Worm (Caenorhabditis elegans) whole organism, L1 larva: ENCODE measurements around the gene sec-61.G.

Experiments
- C04F5.9 ChIP-seq: sonication (generic microtip); optimal IDR thresholded peaks from 2 replicates; lab custom pipeline; 2016; ENCODE audit warnings: missing genetic modification characterization, missing compliant biosample characterization
- Y116A8C.19 ChIP-seq: sonication (generic microtip); optimal IDR thresholded peaks from 2 replicates; lab custom pipeline; 2016; ENCODE audit warnings: missing compliant biosample characterization, missing genetic modification characterization, borderline replicate concordance
- aha-1 ChIP-seq: fragments of 150-350 bp; optimal IDR thresholded peaks from 2 replicates; lab custom pipeline; 2014; ENCODE audit warnings: missing biosample characterization, missing genetic modification characterization
- aly-2 ChIP-seq: fragments of 150-350 bp; optimal IDR thresholded peaks from 2 replicates; lab custom pipeline; 2014; ENCODE audit warnings: missing biosample characterization, missing genetic modification characterization
- blmp-1 ChIP-seq: fragments of 150-350 bp; optimal IDR thresholded peaks from 2 replicates; lab custom pipeline; 2014; ENCODE audit warnings: missing biosample characterization, missing genetic modification characterization
- ceh-82 ChIP-seq, 3 experiments: fragments of 150-350 bp in 1 of 3; sonication (generic microtip) in 2 of 3; optimal IDR thresholded peaks; 2 replicates each; lab custom pipeline; 2014 to 2017; ENCODE audit warnings: missing biosample characterization in 3 of 3, missing genetic modification characterization in 3 of 3
- dpl-1 ChIP-seq, 3 experiments: fragments of 150-350 bp in 2 of 3; sonication (generic microtip) in 1 of 3; optimal IDR thresholded peaks; 2 replicates each; lab custom pipeline; 2014 to 2017; ENCODE audit warnings: missing biosample characterization in 3 of 3, missing genetic modification characterization in 3 of 3, missing genetic modification reagents in 3 of 3
- efl-1 ChIP-seq, 4 experiments: fragments of 150-350 bp; optimal IDR thresholded peaks in 3 of 4; peaks in 1 of 4; 1 replicate in 1 of 4; 2 replicates in 3 of 4; lab custom pipeline; 2014; ENCODE audit warnings: missing biosample characterization in 2 of 4, missing genetic modification characterization in 2 of 4, missing genetic modification reagents in 2 of 4
- egl-13 ChIP-seq: sonication (generic microtip); optimal IDR thresholded peaks from 2 replicates; lab custom pipeline; 2016; ENCODE audit warnings: missing genotype, missing genetic modification reagents, missing genetic modification characterization, missing compliant biosample characterization
- elt-3 ChIP-seq, 6 experiments: fragments of 150-350 bp in 1 of 6; sonication (generic microtip); optimal IDR thresholded peaks; 2 replicates each; lab custom pipeline; 2017 to 2018; ENCODE audit warnings: missing biosample characterization in 6 of 6, missing genetic modification characterization in 6 of 6, inconsistent platforms in 1 of 6
- fkh-4 ChIP-seq: sonication (generic microtip); optimal IDR thresholded peaks from 2 replicates; lab custom pipeline; 2016; ENCODE audit warnings: missing compliant biosample characterization, missing genetic modification characterization, borderline replicate concordance
- fos-1 ChIP-seq: fragments of 150-350 bp; optimal IDR thresholded peaks from 2 replicates; lab custom pipeline; 2014; ENCODE audit warnings: missing biosample characterization, missing genetic modification characterization
- grh-1 ChIP-seq: fragments of 200-800 bp; sonication (Bioruptor generic); IDR thresholded peaks from 2 replicates; pipeline ENCODE4 v1.3.6; 2022; ENCODE audit warnings: missing genetic modification reagents, missing genetic modification characterization, missing compliant biosample characterization
- hlh-17 ChIP-seq: fragments of 200-800 bp; sonication (Bioruptor generic); optimal IDR thresholded peaks from 2 replicates; lab custom pipeline; 2018; ENCODE audit warnings: missing genetic modification characterization, mild to moderate bottlenecking, missing compliant biosample characterization, moderate library complexity, borderline replicate concordance
- irx-1 ChIP-seq: sonication (generic microtip); optimal IDR thresholded peaks from 2 replicates; lab custom pipeline; 2016; ENCODE audit warnings: missing genetic modification characterization, missing compliant biosample characterization
- isw-1 ChIP-seq: fragments of 200-800 bp; sonication (Bioruptor generic); IDR thresholded peaks from 2 replicates; pipeline ENCODE4 v1.3.6; 2022; ENCODE audit warnings: missing genetic modification characterization, missing compliant biosample characterization
- lin-13 ChIP-seq: fragments of 150-350 bp; optimal IDR thresholded peaks from 2 replicates; lab custom pipeline; 2014; ENCODE audit warnings: missing biosample characterization, missing genetic modification reagents, missing genetic modification characterization
- lin-14 ChIP-seq: fragments of 200-800 bp; sonication (Bioruptor generic); optimal IDR thresholded peaks from 2 replicates; lab custom pipeline; 2018; ENCODE audit warnings: mild to moderate bottlenecking, missing genetic modification characterization, moderate library complexity, missing compliant biosample characterization
- lin-15B ChIP-seq: fragments of 150-350 bp; sonication (generic microtip); optimal IDR thresholded peaks from 3 replicates; lab custom pipeline; 2014; ENCODE audit warnings: missing biosample characterization, missing genetic modification characterization
- lin-35 ChIP-seq, 2 experiments: fragments of 150-350 bp; optimal IDR thresholded peaks; 2 replicates each; lab custom pipeline; 2014; ENCODE audit warnings: missing biosample characterization in 2 of 2, missing genetic modification characterization in 2 of 2, missing genetic modification reagents in 2 of 2
- lsy-2 ChIP-seq, 2 experiments: fragments of 150-350 bp; optimal IDR thresholded peaks; 2 replicates each; lab custom pipeline; 2014; ENCODE audit warnings: missing biosample characterization in 2 of 2, missing genetic modification characterization in 2 of 2
- mab-9 ChIP-seq: fragments of 200-800 bp; sonication (Bioruptor generic); IDR thresholded peaks from 2 replicates; pipeline ENCODE4 v1.3.6; 2022; ENCODE audit warnings: missing genetic modification reagents, missing genetic modification characterization, missing compliant biosample characterization
- mef-2 ChIP-seq: fragments of 150-350 bp; optimal IDR thresholded peaks from 2 replicates; lab custom pipeline; 2014; ENCODE audit warnings: missing biosample characterization, missing genetic modification characterization
- nhr-12 ChIP-seq: sonication (generic microtip); optimal IDR thresholded peaks from 2 replicates; lab custom pipeline; 2017; ENCODE audit warnings: missing biosample characterization, missing genetic modification characterization
- nhr-19 ChIP-seq: fragments of 200-800 bp; sonication (Bioruptor generic); conservative IDR thresholded peaks from 2 replicates; pipeline ENCODE4 v1.3.6; 2022; ENCODE audit warnings: missing genetic modification characterization, missing compliant biosample characterization
- nhr-28 ChIP-seq: fragments of 150-350 bp; optimal IDR thresholded peaks from 2 replicates; lab custom pipeline; 2014; ENCODE audit warnings: missing biosample characterization, missing genetic modification characterization
- nhr-85 ChIP-seq: sonication (generic microtip); peaks from one replicate; lab custom pipeline; 2016; ENCODE audit warnings: missing genetic modification characterization, inconsistent platforms, missing compliant biosample characterization
- pag-3 ChIP-seq: sonication (generic microtip); optimal IDR thresholded peaks from 2 replicates; lab custom pipeline; 2017; ENCODE audit warnings: missing genetic modification characterization, mild to moderate bottlenecking, missing compliant biosample characterization, antibody characterized with exemption, borderline replicate concordance; ENCODE audit not compliant: insufficient read depth
- pax-3 ChIP-seq: fragments of 200-800 bp; sonication (Bioruptor generic); optimal IDR thresholded peaks from 2 replicates; lab custom pipeline; 2018; ENCODE audit warnings: mild to moderate bottlenecking, missing genetic modification characterization, moderate library complexity, missing compliant biosample characterization
- pqm-1 ChIP-seq: sonication (generic microtip); optimal IDR thresholded peaks from 3 replicates; lab custom pipeline; 2017; ENCODE audit warnings: missing biosample characterization, missing genetic modification characterization
- rnt-1 ChIP-seq: sonication (generic microtip); optimal IDR thresholded peaks from 2 replicates; lab custom pipeline; 2016; ENCODE audit warnings: mild to moderate bottlenecking, missing genetic modification characterization, moderate library complexity, missing compliant biosample characterization
- sptf-1 ChIP-seq: fragments of 150-350 bp; optimal IDR thresholded peaks from 2 replicates; lab custom pipeline; 2014; ENCODE audit warnings: missing biosample characterization, missing genetic modification characterization
- sup-37 ChIP-seq: fragments of 200-800 bp; sonication (Bioruptor generic); optimal IDR thresholded peaks from 2 replicates; lab custom pipeline; 2018; ENCODE audit warnings: mild to moderate bottlenecking, missing genetic modification characterization, missing compliant biosample characterization
- tlp-1 ChIP-seq: fragments of 150-350 bp; optimal IDR thresholded peaks from 2 replicates; lab custom pipeline; 2014; ENCODE audit warnings: missing biosample characterization, missing genetic modification characterization
- unc-130 ChIP-seq: fragments of 150-350 bp; optimal IDR thresholded peaks from 2 replicates; lab custom pipeline; 2017; ENCODE audit warnings: missing biosample characterization, missing genetic modification characterization, inconsistent platforms
- unc-62 ChIP-seq: fragments of 150-350 bp; optimal IDR thresholded peaks from 2 replicates; lab custom pipeline; 2014; ENCODE audit warnings: missing biosample characterization, missing genetic modification reagents, missing genetic modification characterization
- unc-98 ChIP-seq: fragments of 200-800 bp; sonication (Bioruptor generic); IDR thresholded peaks from 2 replicates; pipeline ENCODE4 v1.3.6; 2022; ENCODE audit warnings: missing genetic modification characterization, missing compliant biosample characterization
- ztf-11 ChIP-seq, 2 experiments: sonication (generic microtip); optimal IDR thresholded peaks; 2 replicates each; lab custom pipeline; 2016 to 2017; ENCODE audit warnings: missing genetic modification characterization in 2 of 2, missing biosample characterization in 1 of 2, missing compliant biosample characterization in 1 of 2
- ztf-4 ChIP-seq: fragments of 150-350 bp; optimal IDR thresholded peaks from 2 replicates; lab custom pipeline; 2014; ENCODE audit warnings: missing biosample characterization, missing genetic modification characterization

The sec-61.G gene

DNA sequence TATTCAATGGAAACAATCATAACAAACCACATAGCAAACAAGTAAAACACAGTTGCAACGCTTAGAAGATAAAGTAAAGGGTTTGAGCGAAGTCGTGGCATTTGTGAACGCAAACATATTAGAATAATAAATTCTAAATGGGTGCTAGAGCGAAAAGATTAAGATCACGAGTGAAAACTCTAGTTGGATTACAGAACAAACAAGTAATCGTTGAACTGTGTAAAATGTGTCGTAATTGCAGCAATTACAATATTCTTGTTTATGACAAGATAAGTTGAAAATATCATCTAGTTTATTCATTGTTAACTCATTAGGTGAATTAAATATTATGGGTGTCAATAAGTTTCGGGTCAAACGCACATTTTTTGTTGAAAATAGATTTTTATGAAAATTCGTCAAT lies 5.7 kb upstream of the sec-61.G start, which contains the start of gene F32D8.8:
Gene F32D8.8 (minus strand): TSS at position 101 of the 400 bp plus-strand sequence.
- TF ChIP-seq hlh-17 (GFP tag; lab: Kevin White, UChicago) (no peak), sup-37 (GFP tag; lab: Kevin White, UChicago) (no peak), ztf-11 (tag; optimal IDR thresholded peaks at IDR 0.05; lab: Kevin White, UChicago) (no peak)

DNA sequence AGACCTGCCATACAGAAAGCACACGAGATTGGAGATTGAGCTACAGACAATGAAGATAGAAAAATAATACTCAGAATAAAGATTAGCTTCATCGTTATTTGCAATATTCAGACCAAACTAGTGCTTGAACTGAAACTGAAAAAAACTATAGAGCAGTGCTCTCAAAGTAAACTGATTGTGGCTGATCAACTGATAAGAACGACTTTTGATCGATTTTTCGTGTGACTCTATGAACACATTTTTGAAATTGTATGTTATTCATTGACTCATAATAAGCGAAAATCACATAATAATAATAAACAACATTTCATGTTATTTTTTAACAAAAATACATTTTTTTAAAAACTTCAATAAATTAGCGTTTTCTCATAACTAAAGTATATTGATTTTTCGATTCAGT lies 4.2 kb upstream of the sec-61.G start, which contains the start of gene spp-16:
Gene spp-16 (minus strand): TSS at position 179 of the 400 bp plus-strand sequence.
- TF ChIP-seq fos-1 (tag; lab: Kevin White, UChicago) (no peak), efl-1 (optimal IDR thresholded peaks at IDR 0.05; lab: Kevin White, UChicago) (no peak), efl-1 (GFP tag; optimal IDR thresholded peaks at IDR 0.05 in 1 of 2; lab: Kevin White, UChicago) (peak in 1 of 2 experiments; percentile 48)

DNA sequence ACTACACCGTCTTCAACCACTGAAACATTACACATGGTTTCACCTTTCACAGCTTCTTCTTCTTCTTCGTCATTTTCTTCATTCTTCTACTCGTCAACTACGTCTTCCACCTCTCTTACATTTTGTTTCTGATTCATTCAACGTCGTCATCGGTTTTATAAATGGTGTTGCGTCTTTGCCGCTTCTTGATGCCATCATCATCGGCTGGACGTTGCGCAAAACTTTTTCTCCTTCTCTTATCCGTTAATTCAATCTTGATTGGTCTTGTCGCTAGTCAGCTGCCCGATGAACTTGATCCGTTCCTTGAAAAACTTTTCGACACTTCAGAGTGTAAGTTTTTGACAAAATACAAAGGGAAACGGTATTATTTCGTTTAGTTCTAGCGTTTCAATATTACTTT lies 1.7 kb upstream of the sec-61.G start:
- no peak for TF ChIP-seq rnt-1 (tag; lab: Kevin White, UChicago)
- no peak for TF ChIP-seq mef-2
- TF ChIP-seq nhr-19 (GFP tag; lab: Robert Waterston, UW), result no peak
- no peak for TF ChIP-seq ztf-11 (tag; optimal IDR thresholded peaks at IDR 0.05; lab: Kevin White, UChicago)
- peak; percentile 69 for TF ChIP-seq nhr-85
- TF ChIP-seq unc-130, result no peak
- no peak for TF ChIP-seq aha-1 (tag; lab: Kevin White, UChicago)
- TF ChIP-seq nhr-28 (tag; lab: Kevin White, UChicago), result no peak
- TF ChIP-seq aly-2 (tag; lab: Kevin White, UChicago), result no peak
- TF ChIP-seq unc-62 (GFP tag; lab: Kevin White, UChicago), result no peak
- no peak for TF ChIP-seq isw-1 (GFP tag; lab: Robert Waterston, UW)
- TF ChIP-seq egl-13 (tag; lab: Kevin White, UChicago), result no peak
- TF ChIP-seq ztf-4 (tag; lab: Kevin White, UChicago), result no peak
- no peak for TF ChIP-seq lin-15B (tag; lab: Kevin White, UChicago)
- TF ChIP-seq hlh-17 (GFP tag; lab: Kevin White, UChicago), result no peak
- no peak for TF ChIP-seq ceh-82 (tag; optimal IDR thresholded peaks at IDR 0.05; lab: Kevin White, UChicago)
- peak; percentile 72 for TF ChIP-seq blmp-1 (tag; lab: Kevin White, UChicago)
- TF ChIP-seq lin-13 (GFP tag; lab: Kevin White, UChicago), result no peak
- TF ChIP-seq pag-3 (tag; lab: Kevin White, UChicago), result no peak
- TF ChIP-seq C04F5.9, result no peak
- TF ChIP-seq irx-1 (tag; lab: Kevin White, UChicago), result no peak
- TF ChIP-seq fkh-4 (tag; lab: Kevin White, UChicago), result no peak
- no peak for TF ChIP-seq sup-37 (GFP tag; lab: Kevin White, UChicago)
- TF ChIP-seq elt-3 (tag; optimal IDR thresholded peaks at IDR 0.05; lab: Kevin White, UChicago), result no peak
- no peak for TF ChIP-seq lsy-2 (tag; optimal IDR thresholded peaks at IDR 0.05; lab: Kevin White, UChicago)
- TF ChIP-seq lin-35 (GFP tag; optimal IDR thresholded peaks at IDR 0.05; lab: Kevin White, UChicago), result no peak
- no peak for TF ChIP-seq pax-3 (tag; lab: Kevin White, UChicago)
- TF ChIP-seq lin-14 (GFP tag; lab: Kevin White, UChicago), result peak; percentile 41
- no peak for TF ChIP-seq grh-1 (GFP tag; lab: Robert Waterston, UW)
- TF ChIP-seq unc-98 (GFP tag; lab: Robert Waterston, UW), result no peak
- no peak for TF ChIP-seq efl-1 (optimal IDR thresholded peaks at IDR 0.05; lab: Kevin White, UChicago)
- TF ChIP-seq efl-1 (GFP tag; optimal IDR thresholded peaks at IDR 0.05 in 1 of 2; lab: Kevin White, UChicago), result peak in 1 of 2 experiments; percentile 80
- no peak for TF ChIP-seq nhr-12 (tag; lab: Kevin White, UChicago)
- no peak for TF ChIP-seq tlp-1
- TF ChIP-seq pqm-1, result no peak
- TF ChIP-seq, all 84 proteins: peak for 4

DNA sequence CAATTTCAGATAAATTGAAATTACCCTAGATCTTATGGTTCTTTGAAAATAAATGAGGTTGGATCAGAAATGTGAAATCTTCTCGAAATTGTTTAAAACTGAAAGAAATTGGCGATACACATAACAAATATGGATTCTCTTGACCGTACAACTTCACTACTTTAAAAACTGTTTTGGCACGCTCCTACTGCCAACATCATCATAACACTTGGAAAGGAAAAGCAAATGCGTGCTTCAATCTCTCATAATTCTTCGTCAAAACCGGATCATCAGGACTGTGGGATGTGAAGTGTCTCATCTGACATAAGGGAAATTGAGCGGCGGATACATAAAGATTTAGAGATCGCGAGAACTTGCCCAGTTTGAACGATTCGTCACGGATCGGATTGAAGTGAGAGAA lies 1.2 kb upstream of the sec-61.G start, which contains the start of gene F32D8.7:
Gene F32D8.7 (plus strand): TSS at position 329 of the 400 bp plus-strand sequence.
- TF ChIP-seq sptf-1 (tag; lab: Kevin White, UChicago) (no peak), efl-1 (optimal IDR thresholded peaks at IDR 0.05; lab: Kevin White, UChicago) (no peak), efl-1 (GFP tag; optimal IDR thresholded peaks at IDR 0.05 in 1 of 2; lab: Kevin White, UChicago) (peak in 1 of 2 experiments; percentile 80), mab-9 (GFP tag; lab: Robert Waterston, UW) (no peak), dpl-1 (GFP tag; optimal IDR thresholded peaks at IDR 0.05; lab: Kevin White, UChicago) (no peak), Y116A8C.19 (tag; lab: Kevin White, UChicago) (no peak), lin-13 (GFP tag; lab: Kevin White, UChicago) (no peak), blmp-1 (tag; lab: Kevin White, UChicago) (peak; percentile 79)
- TF ChIP-seq, all 84 proteins: peak for 2
